Worm (Caenorhabditis elegans) whole organism, mixed stage, embryonic: ENCODE data around the gene spot-1.

Experiments used
- M03D4.4 ChIP-seq: sonication (generic microtip); optimal IDR thresholded peaks from 2 replicates; lab custom pipeline; 2017; ENCODE audit warnings: mild to moderate bottlenecking, missing genetic modification characterization, missing compliant biosample characterization
- bed-3 ChIP-seq: fragments of 200-800 bp; sonication (Bioruptor generic); optimal IDR thresholded peaks from 3 replicates; lab custom pipeline; 2018; ENCODE audit warnings: mild to moderate bottlenecking, missing genetic modification characterization, moderate library complexity, missing compliant biosample characterization
- ceh-39 ChIP-seq: fragments of 150-350 bp; optimal IDR thresholded peaks from 2 replicates; lab custom pipeline; 2014; ENCODE audit warnings: missing biosample characterization, missing genetic modification characterization
- ceh-43 ChIP-seq: fragments of 200-800 bp; sonication (Bioruptor generic); optimal IDR thresholded peaks from 2 replicates; lab custom pipeline; 2018; ENCODE audit warnings: mild to moderate bottlenecking, missing genetic modification characterization, moderate library complexity, missing compliant biosample characterization
- ceh-83 ChIP-seq: fragments of 200-800 bp; sonication (Bioruptor generic); optimal IDR thresholded peaks from 2 replicates; lab custom pipeline; 2018; ENCODE audit warnings: mild to moderate bottlenecking, missing genetic modification characterization, missing compliant biosample characterization
- ces-1 ChIP-seq: fragments of 150-350 bp; optimal IDR thresholded peaks from 2 replicates; lab custom pipeline; 2014; ENCODE audit warnings: missing biosample characterization, missing genetic modification reagents, missing genetic modification characterization
- cnd-1 ChIP-seq: fragments of 200-800 bp; sonication (Bioruptor generic); optimal IDR thresholded peaks from 2 replicates; lab custom pipeline; 2018; ENCODE audit warnings: mild to moderate bottlenecking, missing genetic modification characterization, missing compliant biosample characterization
- drap-1 ChIP-seq: fragments of 200-800 bp; sonication (Bioruptor generic); optimal IDR thresholded peaks from 3 replicates; lab custom pipeline; 2018; ENCODE audit warnings: mild to moderate bottlenecking, missing genetic modification characterization, missing compliant biosample characterization
- elt-1 ChIP-seq: sonication (generic microtip); optimal IDR thresholded peaks from 2 replicates; lab custom pipeline; 2017; ENCODE audit warnings: missing genetic modification characterization, mild to moderate bottlenecking, missing compliant biosample characterization, antibody characterized with exemption, moderate library complexity, borderline replicate concordance; ENCODE audit not compliant: insufficient read depth
- elt-3 ChIP-seq: fragments of 150-350 bp; optimal IDR thresholded peaks from 2 replicates; lab custom pipeline; 2014; ENCODE audit warnings: missing biosample characterization, missing genetic modification characterization
- ham-2 ChIP-seq: fragments of 200-800 bp; sonication (Bioruptor generic); optimal IDR thresholded peaks from 2 replicates; lab custom pipeline; 2018; ENCODE audit warnings: mild to moderate bottlenecking, missing genetic modification characterization, missing compliant biosample characterization
- hlh-1 ChIP-seq: fragments of 150-350 bp; optimal IDR thresholded peaks from 2 replicates; lab custom pipeline; 2014; ENCODE audit warnings: missing biosample characterization, missing genetic modification reagents, missing genetic modification characterization
- lin-13 ChIP-seq: fragments of 150-350 bp; optimal IDR thresholded peaks from 2 replicates; lab custom pipeline; 2014; ENCODE audit warnings: missing biosample characterization, missing genetic modification characterization
- lin-32 ChIP-seq: fragments of 200-800 bp; sonication (Bioruptor generic); optimal IDR thresholded peaks from 2 replicates; lab custom pipeline; 2018; ENCODE audit warnings: mild to moderate bottlenecking, missing genetic modification characterization, missing compliant biosample characterization
- lsy-2 ChIP-seq: fragments of 150-350 bp; optimal IDR thresholded peaks from 2 replicates; lab custom pipeline; 2014; ENCODE audit warnings: missing biosample characterization, missing genetic modification characterization
- mab-5 ChIP-seq: fragments of 150-350 bp; optimal IDR thresholded peaks from 2 replicates; lab custom pipeline; 2014; ENCODE audit warnings: missing biosample characterization, missing genetic modification characterization
- mls-2 ChIP-seq: sonication (generic microtip); optimal IDR thresholded peaks from 2 replicates; lab custom pipeline; 2016; ENCODE audit warnings: mild to moderate bottlenecking, missing genetic modification characterization, moderate library complexity, missing compliant biosample characterization
- nhr-12 ChIP-seq: fragments of 150-350 bp; optimal IDR thresholded peaks from 2 replicates; lab custom pipeline; 2014; ENCODE audit warnings: missing biosample characterization, missing genetic modification characterization
- nhr-2 ChIP-seq: fragments of 150-350 bp; optimal IDR thresholded peaks from 2 replicates; lab custom pipeline; 2014; ENCODE audit warnings: missing biosample characterization, missing genetic modification characterization
- nhr-237 ChIP-seq: fragments of 150-350 bp; optimal IDR thresholded peaks from 2 replicates; lab custom pipeline; 2014; ENCODE audit warnings: missing biosample characterization, missing genetic modification characterization
- nhr-28 ChIP-seq: fragments of 150-350 bp; optimal IDR thresholded peaks from 2 replicates; lab custom pipeline; 2014; ENCODE audit warnings: missing biosample characterization, missing genetic modification characterization
- nhr-76 ChIP-seq: sonication (generic microtip); optimal IDR thresholded peaks from 2 replicates; lab custom pipeline; 2017; ENCODE audit warnings: missing biosample characterization, missing genetic modification characterization
- pha-4 ChIP-seq: fragments of 150-350 bp; optimal IDR thresholded peaks from 2 replicates; lab custom pipeline; 2018; ENCODE audit warnings: missing biosample characterization, missing genetic modification reagents, missing genetic modification characterization
- snpc-4 ChIP-seq: fragments of 150-350 bp; optimal IDR thresholded peaks from 2 replicates; lab custom pipeline; 2014; ENCODE audit warnings: missing biosample characterization, missing genetic modification characterization
- sptf-1 ChIP-seq: sonication (generic microtip); optimal IDR thresholded peaks from 2 replicates; lab custom pipeline; 2017; ENCODE audit warnings: mild to moderate bottlenecking, missing genetic modification characterization, moderate library complexity, missing compliant biosample characterization
- tbx-8 ChIP-seq: fragments of 200-800 bp; sonication (Bioruptor generic); optimal IDR thresholded peaks from 2 replicates; lab custom pipeline; 2018; ENCODE audit warnings: mild to moderate bottlenecking, missing genetic modification characterization, moderate library complexity, missing compliant biosample characterization
- unc-39 ChIP-seq: fragments of 150-350 bp; optimal IDR thresholded peaks from 2 replicates; lab custom pipeline; 2014; ENCODE audit warnings: missing biosample characterization, missing genetic modification characterization
- unc-62 ChIP-seq: fragments of 150-350 bp; optimal IDR thresholded peaks from 2 replicates; lab custom pipeline; 2014; ENCODE audit warnings: missing biosample characterization, missing genetic modification reagents, missing genetic modification characterization
- zip-8 ChIP-seq: fragments of 150-350 bp; optimal IDR thresholded peaks from 2 replicates; lab custom pipeline; 2014; ENCODE audit warnings: missing biosample characterization, missing genetic modification characterization
- ztf-11 ChIP-seq: fragments of 150-350 bp; optimal IDR thresholded peaks from 2 replicates; lab custom pipeline; 2014; ENCODE audit warnings: missing biosample characterization, missing genetic modification characterization

The spot-1 gene

ce11 chrIII:7287503-7287902 lies 10.4 kb upstream of the spot-1 start, which contains the start of gene ykt-6:
TSS of gene ykt-6 (minus strand) at chrIII:7287603.
- no peak for TF ChIP-seq lin-32 (GFP tag; lab: Kevin White, UChicago)
- no peak for TF ChIP-seq sptf-1
- no peak for TF ChIP-seq tbx-8 (GFP tag; lab: Kevin White, UChicago)

ce11 chrIII:7285783-7286182 lies 8.7 kb upstream of the spot-1 start, which contains the start of gene pho-5:
TSS of gene pho-5 (minus strand) at chrIII:7285883.
- TF ChIP-seq nhr-28 (tag; lab: Kevin White, UChicago) = no peak
- TF ChIP-seq pha-4 (tag; lab: Kevin White, UChicago) = no peak

ce11 chrIII:7281179-7281578 lies 4.1 kb upstream of the spot-1 start, which contains the start of gene B0361.3:
TSS of gene B0361.3 (plus strand) at chrIII:7281462.
- TF ChIP-seq ces-1 (GFP tag; lab: Kevin White, UChicago) (peak; percentile 50), cnd-1 (tag; lab: Kevin White, UChicago) (no peak), lsy-2 (tag; lab: Kevin White, UChicago) (peak; percentile 45)

ce11 chrIII:7278491-7278890 lies 1.4 kb upstream of the spot-1 start:
- TF ChIP-seq unc-39 (tag; lab: Kevin White, UChicago) (no peak), M03D4.4 (no peak), cnd-1 (tag; lab: Kevin White, UChicago) (no peak), sptf-1 (no peak), unc-62 (GFP tag; lab: Kevin White, UChicago) (no peak), elt-3 (tag; lab: Kevin White, UChicago) (no peak), nhr-12 (tag; lab: Kevin White, UChicago) (no peak), snpc-4 (tag; lab: Kevin White, UChicago) (no peak), drap-1 (no peak), nhr-76 (tag; lab: Kevin White, UChicago) (no peak), nhr-2 (tag; lab: Kevin White, UChicago) (no peak), mab-5 (tag; lab: Kevin White, UChicago) (no peak), hlh-1 (tag; lab: Kevin White, UChicago) (no peak), ham-2 (GFP tag; lab: Kevin White, UChicago) (no peak), elt-1 (tag; lab: Kevin White, UChicago) (no peak), bed-3 (GFP tag; lab: Kevin White, UChicago) (no peak), ceh-39 (no peak)

- TF ChIP-seq snpc-4 (tag; lab: Kevin White, UChicago) (no peak), nhr-76 (tag; lab: Kevin White, UChicago) (no peak), M03D4.4 (no peak), zip-8 (no peak), mls-2 (tag; lab: Kevin White, UChicago) (no peak), ham-2 (GFP tag; lab: Kevin White, UChicago) (no peak), drap-1 (no peak), bed-3 (GFP tag; lab: Kevin White, UChicago) (no peak), nhr-28 (tag; lab: Kevin White, UChicago) (no peak), nhr-2 (tag; lab: Kevin White, UChicago) (no peak), ztf-11 (no peak), lin-32 (GFP tag; lab: Kevin White, UChicago) (no peak), unc-62 (GFP tag; lab: Kevin White, UChicago) (no peak), elt-1 (tag; lab: Kevin White, UChicago) (no peak), lin-13 (tag; lab: Kevin White, UChicago) (no peak), ceh-39 (no peak), ceh-43 (GFP tag; lab: Kevin White, UChicago) (no peak)
Observed at ce11 chrIII:7275296-7275695, 1.8 kb downstream of the spot-1 start, which contains the start of gene psd-1. TSS of gene psd-1 (minus strand) at chrIII:7275396.

ce11 chrIII:7273718-7274117 lies 3.4 kb downstream of the spot-1 start:
- TF ChIP-seq ceh-39 = no peak
- TF ChIP-seq ztf-11 = no peak
- no peak for TF ChIP-seq tbx-8 (GFP tag; lab: Kevin White, UChicago)
- no peak for TF ChIP-seq lin-13 (tag; lab: Kevin White, UChicago)
- TF ChIP-seq lin-32 (GFP tag; lab: Kevin White, UChicago) = no peak
- TF ChIP-seq ham-2 (GFP tag; lab: Kevin White, UChicago) = no peak
- TF ChIP-seq nhr-2 (tag; lab: Kevin White, UChicago) = no peak
- no peak for TF ChIP-seq unc-39 (tag; lab: Kevin White, UChicago)
- TF ChIP-seq nhr-28 (tag; lab: Kevin White, UChicago) = no peak
- no peak for TF ChIP-seq nhr-12 (tag; lab: Kevin White, UChicago)
- no peak for TF ChIP-seq mls-2 (tag; lab: Kevin White, UChicago)
- TF ChIP-seq hlh-1 (tag; lab: Kevin White, UChicago) = no peak
- TF ChIP-seq ceh-83 = no peak
- TF ChIP-seq cnd-1 (tag; lab: Kevin White, UChicago) = no peak
- TF ChIP-seq ceh-43 (GFP tag; lab: Kevin White, UChicago) = no peak
- no peak for TF ChIP-seq nhr-76 (tag; lab: Kevin White, UChicago)
- no peak for TF ChIP-seq bed-3 (GFP tag; lab: Kevin White, UChicago)
- TF ChIP-seq nhr-237 (tag; lab: Kevin White, UChicago) = no peak
- no peak for TF ChIP-seq elt-3 (tag; lab: Kevin White, UChicago)
- no peak for TF ChIP-seq sptf-1
